Fruit fly (Drosophila melanogaster) whole organism, embryonic: ENCODE measurements around the gene cype.

Experiments used
- Antp ChIP-seq: fragments of 200-800 bp; sonication (Bioruptor generic); optimal IDR thresholded peaks from 3 replicates; lab custom pipeline; 2016; ENCODE audit warnings: missing biosample characterization, missing genetic modification characterization
- Bgb ChIP-seq: fragments of 200-800 bp; sonication (Bioruptor generic); IDR thresholded peaks from 2 replicates; pipeline ENCODE4 v1.3.6; 2022; ENCODE audit warnings: missing biosample characterization, missing genetic modification characterization; ENCODE audit not compliant: partially characterized antibody
- CG1024 ChIP-seq: fragments of 200-800 bp; sonication (Bioruptor generic); IDR thresholded peaks from 2 replicates; pipeline ENCODE4 v1.3.6; 2022; ENCODE audit warnings: missing biosample characterization, missing genetic modification characterization
- CG11247 ChIP-seq: fragments of 200-800 bp; sonication (Bioruptor generic); IDR thresholded peaks from 2 replicates; pipeline ENCODE4 v1.3.6; 2022; ENCODE audit warnings: missing biosample characterization, missing genetic modification characterization
- CG15269 ChIP-seq: fragments of 200-800 bp; sonication (Bioruptor generic); optimal IDR thresholded peaks from 2 replicates; lab custom pipeline; 2018; ENCODE audit warnings: missing biosample characterization, mild to moderate bottlenecking, missing genetic modification characterization, moderate library complexity
- CG1602 ChIP-seq: fragments of 200-800 bp; sonication (Bioruptor generic); optimal IDR thresholded peaks from 3 replicates; lab custom pipeline; 2016; ENCODE audit warnings: missing biosample characterization, missing genetic modification characterization
- CG17385 ChIP-seq: fragments of 200-800 bp; sonication (Bioruptor generic); optimal IDR thresholded peaks from 3 replicates; lab custom pipeline; 2018; ENCODE audit warnings: missing biosample characterization, mild to moderate bottlenecking, missing genetic modification characterization
- CG17568 ChIP-seq: fragments of 200-800 bp; sonication (Bioruptor generic); optimal IDR thresholded peaks from 2 replicates; lab custom pipeline; 2018; ENCODE audit warnings: missing biosample characterization, mild to moderate bottlenecking, missing genetic modification characterization, moderate library complexity
- CG1832 ChIP-seq: fragments of 200-800 bp; sonication (Bioruptor generic); optimal IDR thresholded peaks from 2 replicates; lab custom pipeline; 2017; ENCODE audit warnings: missing biosample characterization, mild to moderate bottlenecking, missing genetic modification characterization, inconsistent platforms
- CG18619 ChIP-seq: fragments of 200-800 bp; sonication (Bioruptor generic); optimal IDR thresholded peaks from 3 replicates; lab custom pipeline; 2017; ENCODE audit warnings: missing biosample characterization, mild to moderate bottlenecking, missing genetic modification characterization
- CG2199 ChIP-seq: fragments of 200-800 bp; sonication (Bioruptor generic); IDR thresholded peaks from 3 replicates; pipeline ENCODE4 v1.3.6; 2022; ENCODE audit warnings: missing biosample characterization, missing genetic modification characterization
- CG3163 ChIP-seq: fragments of 200-800 bp; sonication (Bioruptor generic); optimal IDR thresholded peaks from 3 replicates; lab custom pipeline; 2016; ENCODE audit warnings: missing biosample characterization, missing genetic modification characterization
- CG34224 ChIP-seq: fragments of 200-800 bp; sonication (Bioruptor generic); IDR thresholded peaks from 3 replicates; pipeline ENCODE4 v1.3.6; 2022; ENCODE audit warnings: missing biosample characterization, missing genetic modification characterization; ENCODE audit not compliant: partially characterized antibody
- CG4360 ChIP-seq: fragments of 200-800 bp; sonication (Bioruptor generic); IDR thresholded peaks from 2 replicates; pipeline ENCODE4 v1.3.6; 2022; ENCODE audit warnings: missing biosample characterization, missing genetic modification characterization
- CG6175 ChIP-seq: fragments of 200-800 bp; sonication (Bioruptor generic); IDR thresholded peaks from 3 replicates; pipeline ENCODE4 v1.3.6; 2022; ENCODE audit warnings: missing biosample characterization, missing genetic modification characterization
- CG6689 ChIP-seq: fragments of 200-800 bp; sonication (Bioruptor generic); IDR thresholded peaks from 2 replicates; pipeline ENCODE4 v1.3.6; 2022; ENCODE audit warnings: missing biosample characterization, missing genetic modification characterization
- CG7963 ChIP-seq: fragments of 200-800 bp; sonication (Bioruptor generic); IDR thresholded peaks from 3 replicates; pipeline ENCODE4 v1.3.6; 2022; ENCODE audit warnings: missing biosample characterization, missing genetic modification characterization; ENCODE audit not compliant: partially characterized antibody
- CG9215 ChIP-seq: fragments of 200-800 bp; sonication (Bioruptor generic); IDR thresholded peaks from 2 replicates; pipeline ENCODE4 v1.3.6; 2022; ENCODE audit warnings: missing biosample characterization, missing genetic modification characterization
- Dad ChIP-seq: fragments of 200-800 bp; sonication (Bioruptor generic); optimal IDR thresholded peaks from 3 replicates; lab custom pipeline; 2016; ENCODE audit warnings: missing biosample characterization, missing genetic modification characterization
- Deaf1 ChIP-seq: fragments of 200-800 bp; optimal IDR thresholded peaks from 3 replicates; lab custom pipeline; 2019; ENCODE audit warnings: missing biosample characterization, mild to moderate bottlenecking, missing genetic modification characterization, moderate library complexity
- Doc3 ChIP-seq: fragments of 200-800 bp; sonication (Bioruptor generic); IDR thresholded peaks from 3 replicates; pipeline ENCODE4 v1.3.6; 2022; ENCODE audit warnings: missing biosample characterization, missing genetic modification characterization; ENCODE audit not compliant: partially characterized antibody
- H2.0 ChIP-seq: fragments of 200-800 bp; sonication (Bioruptor generic); IDR thresholded peaks from 2 replicates; pipeline ENCODE4 v1.3.6; 2022; ENCODE audit warnings: missing biosample characterization, missing genetic modification characterization
- Hmr ChIP-seq: fragments of 200-800 bp; sonication (Bioruptor generic); optimal IDR thresholded peaks from 3 replicates; lab custom pipeline; 2017; ENCODE audit warnings: mild to moderate bottlenecking, missing biosample characterization, missing genetic modification reagents, missing genetic modification characterization
- Max ChIP-seq: fragments of 200-800 bp; sonication (Bioruptor generic); optimal IDR thresholded peaks from 2 replicates; lab custom pipeline; 2016; ENCODE audit warnings: missing biosample characterization, mild to moderate bottlenecking, missing genetic modification characterization
- NfI ChIP-seq: fragments of 200-800 bp; sonication (Bioruptor generic); optimal IDR thresholded peaks from 3 replicates; lab custom pipeline; 2018; ENCODE audit warnings: missing biosample characterization, mild to moderate bottlenecking, missing genetic modification characterization, moderate library complexity
- Taf1 ChIP-seq: fragments of 200-800 bp; sonication (Bioruptor generic); IDR thresholded peaks from 2 replicates; pipeline ENCODE4 v1.3.6; 2022; ENCODE audit warnings: missing biosample characterization, missing genetic modification characterization
- chm ChIP-seq: fragments of 200-800 bp; sonication (Bioruptor generic); IDR thresholded peaks from 2 replicates; pipeline ENCODE4 v1.3.6; 2022; ENCODE audit warnings: missing biosample characterization, missing genetic modification characterization
- crol ChIP-seq: fragments of 200-800 bp; sonication (Bioruptor generic); IDR thresholded peaks from 2 replicates; pipeline ENCODE4 v1.3.6; 2022; ENCODE audit warnings: missing biosample characterization, missing genetic modification characterization
- da ChIP-seq: fragments of 200-800 bp; sonication (Bioruptor generic); optimal IDR thresholded peaks from 2 replicates; lab custom pipeline; 2016; ENCODE audit warnings: missing biosample characterization, missing genetic modification characterization
- esg ChIP-seq: fragments of 200-800 bp; sonication (Bioruptor generic); conservative IDR thresholded peaks from 2 replicates; pipeline ENCODE4 v1.3.6; 2022; ENCODE audit warnings: missing biosample characterization, missing genetic modification characterization
- fru ChIP-seq: fragments of >200 bp; optimal IDR thresholded peaks from 2 replicates; lab custom pipeline; 2017
- kni ChIP-seq: fragments of 200-800 bp; sonication (Bioruptor generic); optimal IDR thresholded peaks from 3 replicates; lab custom pipeline; 2017; ENCODE audit warnings: mild to moderate bottlenecking, missing biosample characterization, missing genetic modification reagents, missing genetic modification characterization
- luna ChIP-seq: fragments of 200-800 bp; sonication (Bioruptor generic); optimal IDR thresholded peaks from 2 replicates; lab custom pipeline; 2016; ENCODE audit warnings: missing biosample characterization, missing genetic modification characterization
- oc ChIP-seq: fragments of 200-800 bp; sonication (Bioruptor generic); optimal IDR thresholded peaks from 2 replicates; lab custom pipeline; 2018; ENCODE audit warnings: missing biosample characterization, mild to moderate bottlenecking, missing genetic modification characterization, moderate library complexity
- p53 ChIP-seq: fragments of 200-800 bp; sonication (Bioruptor generic); optimal IDR thresholded peaks from 2 replicates; lab custom pipeline; 2016; ENCODE audit warnings: missing biosample characterization, missing genetic modification characterization
- pan ChIP-seq, 4 experiments: fragments of >200 bp in 3 of 4; fragments of 200-800 bp in 1 of 4; sonication (Bioruptor generic) in 1 of 4; optimal IDR thresholded peaks in 3 of 4; IDR thresholded peaks in 1 of 4; 2 replicates each; pipeline versions ENCODE4 v1.3.6 to Lab custom; 2017 to 2022; ENCODE audit warnings: missing biosample characterization in 2 of 4, missing genetic modification characterization in 2 of 4, mixed read lengths in 1 of 4
- sens-2 ChIP-seq: fragments of 200-800 bp; sonication (Bioruptor generic); IDR thresholded peaks from 2 replicates; pipeline ENCODE4 v1.3.6; 2022; ENCODE audit warnings: missing biosample characterization, missing genetic modification characterization
- so ChIP-seq: fragments of 200-800 bp; sonication (Bioruptor generic); IDR thresholded peaks from 3 replicates; pipeline ENCODE4 v1.3.6; 2022; ENCODE audit warnings: missing biosample characterization, missing genetic modification characterization
- sr ChIP-seq: fragments of 200-800 bp; sonication (Bioruptor generic); IDR thresholded peaks from 3 replicates; pipeline ENCODE4 v1.3.6; 2022; ENCODE audit warnings: missing biosample characterization, missing genetic modification characterization
- tll ChIP-seq, 2 experiments: fragments of 200-800 bp in 1 of 2; fragments of >200 bp in 1 of 2; sonication (Bioruptor generic) in 1 of 2; optimal IDR thresholded peaks; 2 replicates each; lab custom pipeline; 2017 to 2019; ENCODE audit warnings: missing biosample characterization in 2 of 2, missing genetic modification characterization in 2 of 2, mild to moderate bottlenecking in 1 of 2, moderate library complexity in 1 of 2
- vnd ChIP-seq: fragments of 200-800 bp; sonication (Bioruptor generic); IDR thresholded peaks from 3 replicates; pipeline ENCODE4 v1.3.6; 2022; ENCODE audit warnings: missing biosample characterization, missing genetic modification characterization; ENCODE audit not compliant: partially characterized antibody
- z ChIP-seq: fragments of 200-800 bp; sonication (Bioruptor generic); IDR thresholded peaks from 3 replicates; pipeline ENCODE4 v1.3.6; 2022; ENCODE audit warnings: missing biosample characterization, missing genetic modification characterization
- zf30C ChIP-seq: fragments of 200-800 bp; sonication (Bioruptor generic); optimal IDR thresholded peaks from 3 replicates; lab custom pipeline; 2018; ENCODE audit warnings: missing biosample characterization, mild to moderate bottlenecking, missing genetic modification characterization

cype gene

DNA sequence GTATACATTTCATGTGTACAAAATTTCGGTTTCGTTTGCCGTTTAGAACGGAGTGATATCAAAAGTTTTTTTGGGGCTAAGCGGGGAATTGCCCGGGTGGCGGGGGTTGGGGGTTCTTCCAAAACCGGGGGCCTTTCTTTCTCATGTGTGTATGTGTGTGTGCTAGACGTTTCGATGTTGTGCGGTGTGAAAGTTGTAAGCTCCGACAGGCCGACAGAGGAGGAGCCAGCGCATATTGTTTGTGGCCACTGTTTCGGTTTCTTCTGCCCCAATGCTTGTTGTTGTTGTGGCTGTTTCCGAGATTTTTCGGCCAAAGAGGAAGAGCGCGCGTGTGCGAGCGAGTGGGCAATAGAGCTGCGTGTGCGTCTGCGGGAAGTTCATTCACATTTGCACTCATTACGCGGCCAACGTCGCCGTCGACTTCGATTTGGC is 26.8 kb upstream of the cype start (continued):
- TF ChIP-seq so (GFP tag; lab: Robert Waterston, UW): 0 out of 3 replicates have a peak, but pooled peaks have one; percentile 15
- TF ChIP-seq sens-2: peak; percentile 79; the same call in 1 of the 2 replicates
- no peak for TF ChIP-seq vnd (GFP tag; lab: Robert Waterston, UW)
- TF ChIP-seq CG11247 (GFP tag; lab: Robert Waterston, UW): no peak
- TF ChIP-seq CG34224: no peak
- no peak for TF ChIP-seq pan (optimal IDR thresholded peaks at IDR 0.05; lab: Kevin White, UChicago)
- TF ChIP-seq pan (GFP tag; optimal IDR thresholded peaks at IDR 0.05 in 1 of 2, IDR thresholded peaks at IDR 0.05 in 1 of 2): peak in 1 of 2 experiments; percentile 19
- TF ChIP-seq crol: peak; percentile 85
- TF ChIP-seq Doc3 (GFP tag; lab: Robert Waterston, UW): no peak
- peak; percentile 40 for TF ChIP-seq CG1832 (GFP tag; lab: Kevin White, UChicago)
- no peak for TF ChIP-seq CG9215 (GFP tag; lab: Robert Waterston, UW)
- no peak for TF ChIP-seq da (GFP tag; lab: Kevin White, UChicago)
- TF ChIP-seq luna: no peak
- peak; percentile 19; the same call in 1 of the 2 replicates for TF ChIP-seq chm
- TF ChIP-seq NfI (GFP tag; lab: Kevin White, UChicago): no peak
- no peak for TF ChIP-seq CG17568 (GFP tag; lab: Kevin White, UChicago)
- no peak for TF ChIP-seq esg (GFP tag; lab: Robert Waterston, UW)
- peak; percentile 37; the same call in 1 of the 2 replicates for TF ChIP-seq CG1024 (GFP tag; lab: Robert Waterston, UW)
- TF ChIP-seq Bgb (GFP tag; lab: Robert Waterston, UW): 0 out of 2 replicates have a peak, but pooled peaks have one; percentile 10
- TF ChIP-seq CG2199 (GFP tag; lab: Robert Waterston, UW): peak; percentile 67; the same call in 1 of the 3 replicates
- no peak for TF ChIP-seq fru (lab: Kevin White, UChicago)
- no peak for TF ChIP-seq CG1602
- no peak for TF ChIP-seq CG18619 (GFP tag; lab: Kevin White, UChicago)
- TF ChIP-seq z: 0 out of 3 replicates have a peak, but pooled peaks have one; percentile 30
- TF ChIP-seq CG7963: no peak
- no peak for TF ChIP-seq p53 (GFP tag; lab: Kevin White, UChicago)
- TF ChIP-seq tll (GFP tag; optimal IDR thresholded peaks at IDR 0.05; lab: Kevin White, UChicago): no peak
- no peak for TF ChIP-seq Max (GFP tag; lab: Kevin White, UChicago)
- TF ChIP-seq Taf1 (GFP tag; lab: Robert Waterston, UW): no peak
- TF ChIP-seq kni (GFP tag; lab: Kevin White, UChicago): peak; percentile 21
- peak; percentile 1 for TF ChIP-seq Deaf1 (tag; lab: Kevin White, UChicago)
- TF ChIP-seq Hmr (GFP tag; lab: Kevin White, UChicago): no peak
- no peak for TF ChIP-seq H2.0
- no peak for TF ChIP-seq Antp
- peak; percentile 80 for TF ChIP-seq sr (GFP tag; lab: Robert Waterston, UW)
- TF ChIP-seq CG6175 (GFP tag; lab: Robert Waterston, UW): 0 out of 3 replicates have a peak, but pooled peaks have one; percentile 18
- no peak for TF ChIP-seq CG3163
- TF ChIP-seq oc: peak; percentile 10
- TF ChIP-seq Dad: no peak
- TF ChIP-seq CG17385 (GFP tag; lab: Kevin White, UChicago): peak; percentile 67
- no peak for TF ChIP-seq CG15269 (tag; lab: Kevin White, UChicago)
- peak; percentile 87 for TF ChIP-seq CG4360 (GFP tag; lab: Robert Waterston, UW)
- no peak for TF ChIP-seq zf30C (GFP tag; lab: Kevin White, UChicago)
- TF ChIP-seq CG6689: 0 out of 2 replicates have a peak, but pooled peaks have one; percentile 36
